Fruit fly (Drosophila melanogaster) whole organism, embryonic: Measurements from ENCODE around the gene Ufd1.

Source experiments
- Bdp1 ChIP-seq: fragments of 200-800 bp; sonication (Bioruptor generic); optimal IDR thresholded peaks from 3 replicates; lab custom pipeline; 2016; ENCODE audit warnings: missing biosample characterization, missing genetic modification characterization
- CG1024 ChIP-seq: fragments of 200-800 bp; sonication (Bioruptor generic); IDR thresholded peaks from 2 replicates; pipeline ENCODE4 v1.3.6; 2022; ENCODE audit warnings: missing biosample characterization, missing genetic modification characterization
- CG14860 ChIP-seq: fragments of 200-800 bp; sonication (Bioruptor generic); IDR thresholded peaks from 3 replicates; pipeline ENCODE4 v1.3.6; 2022; ENCODE audit warnings: missing biosample characterization, missing genetic modification characterization; ENCODE audit not compliant: partially characterized antibody
- CG15601 ChIP-seq: fragments of 200-800 bp; sonication (Bioruptor generic); optimal IDR thresholded peaks from 3 replicates; lab custom pipeline; 2019; ENCODE audit warnings: missing biosample characterization, mild to moderate bottlenecking, missing genetic modification characterization, moderate library complexity
- CoRest ChIP-seq: fragments of 200-800 bp; sonication (Bioruptor generic); optimal IDR thresholded peaks from 3 replicates; lab custom pipeline; 2018; ENCODE audit warnings: missing biosample characterization, mild to moderate bottlenecking, missing genetic modification characterization, moderate library complexity
- Fer3 ChIP-seq: fragments of 200-800 bp; sonication (Bioruptor generic); optimal IDR thresholded peaks from 2 replicates; lab custom pipeline; 2018; ENCODE audit warnings: missing biosample characterization, mild to moderate bottlenecking, missing genetic modification characterization, moderate library complexity
- HLH3B ChIP-seq: fragments of 200-800 bp; sonication (Bioruptor generic); IDR thresholded peaks from 2 replicates; pipeline ENCODE4 v1.3.6; 2022; ENCODE audit warnings: missing biosample characterization, missing genetic modification characterization
- MTF-1 ChIP-seq: fragments of 200-800 bp; sonication (Bioruptor generic); optimal IDR thresholded peaks from 2 replicates; lab custom pipeline; 2018; ENCODE audit warnings: missing biosample characterization, mild to moderate bottlenecking, missing genetic modification characterization, borderline replicate concordance
- TFAM ChIP-seq: fragments of 200-800 bp; sonication (Bioruptor generic); optimal IDR thresholded peaks from 2 replicates; lab custom pipeline; 2017; ENCODE audit warnings: missing biosample characterization, missing genetic modification characterization, inconsistent platforms
- abd-A ChIP-seq: fragments of 200-800 bp; sonication (Bioruptor generic); optimal IDR thresholded peaks from 3 replicates; lab custom pipeline; 2019; ENCODE audit warnings: missing biosample characterization, mild to moderate bottlenecking, missing genetic modification characterization, moderate library complexity
- hkb ChIP-seq, 2 experiments: fragments of 200-800 bp in 1 of 2; fragments of >200 bp in 1 of 2; sonication (Bioruptor generic) in 1 of 2; IDR thresholded peaks in 1 of 2; optimal IDR thresholded peaks in 1 of 2; 2 replicates each; pipeline versions ENCODE4 v1.3.6 to Lab custom; 2017 to 2022; ENCODE audit warnings: missing biosample characterization in 1 of 2, missing genetic modification characterization in 1 of 2
- sob ChIP-seq: fragments of 200-800 bp; sonication (Bioruptor generic); IDR thresholded peaks from 2 replicates; pipeline ENCODE4 v1.3.6; 2022; ENCODE audit warnings: missing biosample characterization, missing genetic modification characterization
- tap ChIP-seq: fragments of 200-800 bp; optimal IDR thresholded peaks from 3 replicates; lab custom pipeline; 2019; ENCODE audit warnings: missing biosample characterization, mild to moderate bottlenecking, missing genetic modification characterization, moderate library complexity

- no peak for TF ChIP-seq Bdp1 (GFP tag; lab: Kevin White, UChicago)
- TF ChIP-seq tap (tag; lab: Kevin White, UChicago): no peak
- TF ChIP-seq MTF-1 (GFP tag; lab: Kevin White, UChicago): no peak
- no peak for TF ChIP-seq sob
- TF ChIP-seq CG1024 (GFP tag; lab: Robert Waterston, UW): no peak
- TF ChIP-seq CG15601 (tag; lab: Kevin White, UChicago): no peak
- no peak for TF ChIP-seq abd-A (tag; lab: Kevin White, UChicago)
- TF ChIP-seq hkb (optimal IDR thresholded peaks at IDR 0.05; lab: Kevin White, UChicago): no peak
- TF ChIP-seq hkb (GFP tag; IDR thresholded peaks at IDR 0.05; lab: Robert Waterston, UW): no peak
- TF ChIP-seq HLH3B (GFP tag; lab: Robert Waterston, UW): no peak
- no peak for TF ChIP-seq CoRest (tag; lab: Kevin White, UChicago)
- no peak for TF ChIP-seq TFAM
- no peak for TF ChIP-seq CG14860 (GFP tag; lab: Robert Waterston, UW)
- no peak for TF ChIP-seq Fer3 (tag; lab: Kevin White, UChicago)
Measured at dm6 chr3L:11094279-11094678, 28.7 kb downstream of the Ufd1 start.
